Worm (Caenorhabditis elegans) whole organism, L4/young adult: ENCODE data around the gene rpt-6.

Experiments
- W03F9.2 ChIP-seq: fragments of 150-350 bp; optimal IDR thresholded peaks from 2 replicates; lab custom pipeline; 2014; ENCODE audit warnings: missing biosample characterization, missing genetic modification characterization
- dao-5 ChIP-seq: sonication (generic microtip); optimal IDR thresholded peaks from 2 replicates; lab custom pipeline; 2016; ENCODE audit warnings: missing genotype, missing genetic modification characterization, moderate library complexity, missing compliant biosample characterization
- him-1 ChIP-seq: sonication (generic microtip); optimal IDR thresholded peaks from 2 replicates; lab custom pipeline; 2016; ENCODE audit warnings: missing genotype, missing genetic modification reagents, missing genetic modification characterization, missing compliant biosample characterization

Gene rpt-6

ce11 chrIII:12398468-12398867 is 28.2 kb downstream of the rpt-6 start:
- TF ChIP-seq dao-5 (no peak), W03F9.2 (no peak), him-1 (tag; lab: Kevin White, UChicago) (no peak)

- no peak for TF ChIP-seq W03F9.2
- TF ChIP-seq dao-5: no peak
- TF ChIP-seq him-1 (tag; lab: Kevin White, UChicago): no peak
Measured at ce11 chrIII:12399709-12400108, 29.5 kb downstream of the rpt-6 start.

- TF ChIP-seq dao-5 (no peak), him-1 (tag; lab: Kevin White, UChicago) (no peak), W03F9.2 (no peak)
Measured at ce11 chrIII:12410304-12410703, 40.0 kb downstream of the rpt-6 start.

- TF ChIP-seq dao-5: no peak
- TF ChIP-seq him-1 (tag; lab: Kevin White, UChicago): no peak
- no peak for TF ChIP-seq W03F9.2
Measured at ce11 chrIII:12411059-12411458, 40.8 kb downstream of the rpt-6 start.

ce11 chrIII:12411668-12412067 is 41.4 kb downstream of the rpt-6 start:
- no peak for TF ChIP-seq W03F9.2
- TF ChIP-seq him-1 (tag; lab: Kevin White, UChicago): no peak
- TF ChIP-seq dao-5: no peak

ce11 chrIII:12414533-12414932 is 44.3 kb downstream of the rpt-6 start:
- no peak for TF ChIP-seq dao-5
- TF ChIP-seq W03F9.2: no peak
- no peak for TF ChIP-seq him-1 (tag; lab: Kevin White, UChicago)

- TF ChIP-seq W03F9.2: no peak
- TF ChIP-seq dao-5: no peak
Measured at ce11 chrIII:12420256-12420655, 50.0 kb downstream of the rpt-6 start.

- no peak for TF ChIP-seq dao-5
- TF ChIP-seq W03F9.2: no peak
- no peak for TF ChIP-seq him-1 (tag; lab: Kevin White, UChicago)
Measured at ce11 chrIII:12421708-12422107, 51.5 kb downstream of the rpt-6 start, which contains the start of gene tat-1. Gene tat-1 (minus strand): TSS chrIII:12421718.
